Worm (Caenorhabditis elegans) whole organism, young adult: ENCODE data around the gene W02H5.2.

Experiments
- F57A8.1 ChIP-seq: fragments of 200-800 bp; sonication (Bioruptor generic); optimal IDR thresholded peaks from 2 replicates; lab custom pipeline; 2018; ENCODE audit warnings: mild to moderate bottlenecking, missing genetic modification characterization, moderate library complexity, missing compliant biosample characterization
- K12H6.12 ChIP-seq: fragments of 200-800 bp; sonication (Bioruptor generic); optimal IDR thresholded peaks from 2 replicates; lab custom pipeline; 2018; ENCODE audit warnings: mild to moderate bottlenecking, missing genetic modification characterization, missing compliant biosample characterization
- Y79H2A.3 ChIP-seq: fragments of 200-800 bp; sonication (Bioruptor generic); conservative IDR thresholded peaks from 2 replicates; pipeline ENCODE4 v1.3.6; 2022; ENCODE audit warnings: missing genetic modification reagents, missing genetic modification characterization, missing compliant biosample characterization
- ceh-27 ChIP-seq: fragments of 200-800 bp; sonication (Bioruptor generic); optimal IDR thresholded peaks from 2 replicates; lab custom pipeline; 2018; ENCODE audit warnings: mild to moderate bottlenecking, missing genetic modification characterization, moderate library complexity, missing compliant biosample characterization
- die-1 ChIP-seq: sonication (generic microtip); optimal IDR thresholded peaks from 2 replicates; lab custom pipeline; 2016; ENCODE audit warnings: missing genotype, mild to moderate bottlenecking, missing genetic modification characterization, missing compliant biosample characterization
- egl-18 ChIP-seq: fragments of 200-800 bp; sonication (Bioruptor generic); IDR thresholded peaks from 2 replicates; pipeline ENCODE4 v1.3.6; 2022; ENCODE audit warnings: missing genetic modification reagents, missing genetic modification characterization, missing compliant biosample characterization
- hmg-20 ChIP-seq: fragments of 200-800 bp; sonication (Bioruptor generic); IDR thresholded peaks from 2 replicates; pipeline ENCODE4 v1.3.6; 2022; ENCODE audit warnings: missing genetic modification reagents, missing genetic modification characterization, missing compliant biosample characterization
- hrde-1 ChIP-seq: sonication (generic microtip); optimal IDR thresholded peaks from 2 replicates; lab custom pipeline; 2016; ENCODE audit warnings: missing genetic modification characterization, mild to moderate bottlenecking, missing compliant biosample characterization, moderate library complexity, missing genotype, missing genetic modification reagents, borderline replicate concordance
- lir-1 ChIP-seq: fragments of 200-800 bp; sonication (Bioruptor generic); conservative IDR thresholded peaks from 2 replicates; pipeline ENCODE4 v1.3.6; 2022; ENCODE audit warnings: missing genetic modification reagents, missing genetic modification characterization, missing compliant biosample characterization
- lsy-27 ChIP-seq: sonication (generic microtip); optimal IDR thresholded peaks from 2 replicates; lab custom pipeline; 2017; ENCODE audit warnings: missing genetic modification characterization, mild to moderate bottlenecking, missing compliant biosample characterization, antibody characterized with exemption, missing genotype, borderline replicate concordance; ENCODE audit not compliant: insufficient read depth
- tbx-9 ChIP-seq: sonication (generic microtip); optimal IDR thresholded peaks from 2 replicates; lab custom pipeline; 2016; ENCODE audit warnings: borderline replicate concordance, missing genetic modification characterization, inconsistent platforms, missing compliant biosample characterization
- ztf-22 ChIP-seq: fragments of 200-800 bp; sonication (Bioruptor generic); optimal IDR thresholded peaks from 2 replicates; lab custom pipeline; 2018; ENCODE audit warnings: mild to moderate bottlenecking, missing genetic modification characterization, moderate library complexity, missing compliant biosample characterization

DNA sequence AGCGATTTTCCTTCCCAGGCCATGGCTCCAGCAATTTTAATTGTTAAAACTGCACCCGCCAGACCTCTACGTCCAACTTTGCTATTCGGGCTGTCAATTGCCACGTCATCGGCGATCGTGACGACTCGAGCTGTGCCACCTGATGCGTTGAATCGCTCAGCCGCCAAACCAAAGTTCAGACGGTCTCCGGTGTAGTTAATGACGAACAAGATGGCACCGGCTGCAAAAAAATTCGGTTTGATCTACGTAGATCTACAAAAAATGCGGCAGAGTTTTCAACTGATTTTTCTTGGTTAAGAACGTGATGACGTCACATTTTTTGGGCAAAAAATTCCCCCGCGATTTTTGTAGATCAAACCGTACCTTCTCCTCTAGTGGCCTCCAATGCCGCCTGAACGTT is 11.8 kb downstream of the W02H5.2 start:
- TF ChIP-seq egl-18 (GFP tag; lab: Robert Waterston, UW) (no peak), K12H6.12 (tag; lab: Kevin White, UChicago) (no peak), Y79H2A.3 (GFP tag; lab: Robert Waterston, UW) (no peak), tbx-9 (no peak), lir-1 (GFP tag; lab: Robert Waterston, UW) (no peak), F57A8.1 (GFP tag; lab: Kevin White, UChicago) (no peak), ceh-27 (no peak), ztf-22 (GFP tag; lab: Kevin White, UChicago) (no peak), lsy-27 (tag; lab: Kevin White, UChicago) (no peak), die-1 (tag; lab: Kevin White, UChicago) (no peak), hrde-1 (tag; lab: Kevin White, UChicago) (no peak), hmg-20 (GFP tag; lab: Robert Waterston, UW) (no peak)
